Worm (Caenorhabditis elegans): Measurements from ENCODE around the gene T23D5.3.

DNA sequence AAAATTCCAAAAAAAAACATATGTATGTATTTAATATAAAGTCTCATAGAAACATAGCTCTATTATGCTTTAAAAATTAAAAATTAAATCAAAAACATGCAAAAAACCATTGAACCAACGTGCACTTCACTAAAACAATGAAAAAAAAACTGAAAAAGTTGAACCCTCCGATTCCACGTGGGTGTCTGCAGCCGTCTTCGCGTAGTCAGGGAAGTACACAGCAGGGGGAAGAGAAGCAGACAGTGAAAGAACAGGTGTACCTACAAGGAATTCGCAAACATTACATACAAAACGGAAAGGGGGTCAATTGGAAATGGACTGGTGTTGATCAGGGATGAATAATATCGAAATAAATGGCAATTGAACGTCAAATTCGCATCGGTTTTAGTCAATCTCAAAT is 40.5 kb upstream of the T23D5.3 start:
- TF ChIP-seq unc-39 (tag; optimal IDR thresholded peaks at IDR 0.05) = no peak
- no peak for TF ChIP-seq snpc-4 (tag; optimal IDR thresholded peaks at IDR 0.05)
- TF ChIP-seq lin-13 (GFP tag; optimal IDR thresholded peaks at IDR 0.05) = no peak
- no peak for TF ChIP-seq elt-3 (tag; optimal IDR thresholded peaks at IDR 0.05)
- no peak for TF ChIP-seq unc-62 (GFP tag; optimal IDR thresholded peaks at IDR 0.05)
- TF ChIP-seq nhr-11 (tag; optimal IDR thresholded peaks at IDR 0.05) = no peak
- TF ChIP-seq alr-1 (tag; optimal IDR thresholded peaks at IDR 0.05) = no peak
- TF ChIP-seq skn-1 (tag; optimal IDR thresholded peaks at IDR 0.05) = no peak
- TF ChIP-seq nhr-23 (tag; optimal IDR thresholded peaks at IDR 0.05) = no peak

Data from whole organism, L2 larva.